Fruit fly (Drosophila melanogaster): ENCODE results near the gene Ncoa6.

DNA sequence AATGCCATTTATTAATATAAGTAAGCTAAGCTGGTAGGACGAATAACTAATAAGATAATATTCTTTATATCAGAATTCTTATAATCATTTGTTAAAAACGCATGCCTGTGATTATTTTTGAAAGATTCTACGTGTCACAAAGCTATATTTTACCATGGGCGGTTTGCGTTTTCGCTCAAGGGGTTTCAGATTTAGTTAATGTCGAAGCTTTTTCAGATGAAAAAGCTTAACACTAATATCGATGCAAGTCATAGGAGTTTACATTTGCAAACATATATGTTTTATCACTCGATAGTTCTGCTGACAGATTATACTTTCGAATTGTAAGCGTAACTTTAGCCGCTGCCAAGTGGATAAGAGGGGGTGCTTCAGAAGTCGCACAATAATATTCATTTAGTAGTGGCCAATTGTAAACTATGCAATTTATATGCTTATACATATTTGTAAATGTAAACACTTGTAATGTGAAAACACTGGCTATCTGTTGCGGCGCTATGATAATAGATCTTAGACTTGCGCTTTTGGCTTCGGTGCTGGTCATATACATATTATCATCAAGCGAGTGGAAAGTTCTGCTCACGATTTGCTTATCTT, 14.6 kb upstream of the Ncoa6 start:
- TF ChIP-seq CG9705 (GFP tag; optimal IDR thresholded peaks at IDR 0.05) (no peak), Dfd (GFP tag; optimal IDR thresholded peaks at IDR 0.05) (no peak), ey (GFP tag; optimal IDR thresholded peaks at IDR 0.05) (no peak), usp (GFP tag; optimal IDR thresholded peaks at IDR 0.05) (no peak), h (GFP tag; optimal IDR thresholded peaks at IDR 0.05) (no peak), Jra (GFP tag; optimal IDR thresholded peaks at IDR 0.05) (no peak), Hnf4 (GFP tag; optimal IDR thresholded peaks at IDR 0.05) (no peak)
